Fruit fly (Drosophila melanogaster): ENCODE data around the gene Lkb1.
A peak's percentile ranks its signal among the peaks of the same experiment; 100 is the strongest.

The Lkb1 gene

dm6 chr3R:13686371-13687211 is 10.2 kb downstream of the Lkb1 start, which contains the start of gene omd (continued):
- peak; percentile 69 for TF ChIP-seq CG4707 (GFP tag; optimal IDR thresholded peaks at IDR 0.05)
- peak; percentile 64 for TF ChIP-seq Hsf (GFP tag; optimal IDR thresholded peaks at IDR 0.05)
- peak; percentile 18 for TF ChIP-seq CG12104 (GFP tag; optimal IDR thresholded peaks at IDR 0.05)
- peak; percentile 10 for TF ChIP-seq zfh2 (GFP tag; optimal IDR thresholded peaks at IDR 0.05)
- no peak for TF ChIP-seq CG42726 (GFP tag; IDR thresholded peaks at IDR 0.05; ENCODE audit: partially characterized antibody)
- peak; percentile 52 for TF ChIP-seq en (GFP tag; optimal IDR thresholded peaks at IDR 0.05)
- peak; percentile 75 for TF ChIP-seq cg (GFP tag; optimal IDR thresholded peaks at IDR 0.05)
- no peak for TF ChIP-seq insv (GFP tag; optimal IDR thresholded peaks at IDR 0.05)
- TF ChIP-seq CG9817 (tag; optimal IDR thresholded peaks at IDR 0.05): peak; percentile 17
- no peak for TF ChIP-seq Sin3A (optimal IDR thresholded peaks at IDR 0.05)
- TF ChIP-seq D (optimal IDR thresholded peaks at IDR 0.05): no peak
- TF ChIP-seq D (GFP tag; optimal IDR thresholded peaks at IDR 0.05): peak; percentile 66
- TF ChIP-seq CG4820 (GFP tag; optimal IDR thresholded peaks at IDR 0.05): peak; percentile 23
- peak; percentile 95 for TF ChIP-seq sug (tag; optimal IDR thresholded peaks at IDR 0.05)
- peak; percentile 81 for TF ChIP-seq Xrp1 (GFP tag; IDR thresholded peaks at IDR 0.05)
- peak; percentile 68 for TF ChIP-seq CG1024 (GFP tag; IDR thresholded peaks at IDR 0.05)
- no peak for TF ChIP-seq wor (GFP tag; IDR thresholded peaks at IDR 0.05)
- TF ChIP-seq crc (GFP tag; optimal IDR thresholded peaks at IDR 0.05): peak; percentile 48
- peak; percentile 21 for TF ChIP-seq pb (GFP tag; optimal IDR thresholded peaks at IDR 0.05)
- peak; percentile 80 for TF ChIP-seq wek (GFP tag; optimal IDR thresholded peaks at IDR 0.05)
- TF ChIP-seq gem (tag; optimal IDR thresholded peaks at IDR 0.05): no peak
- TF ChIP-seq Jarid2 (GFP tag; optimal IDR thresholded peaks at IDR 0.05): peak; percentile 19
- peak; percentile 33; the same call in 2 of the 4 replicates for TF ChIP-seq Gug (GFP tag; IDR thresholded peaks at IDR 0.05)
- TF ChIP-seq luna (GFP tag; optimal IDR thresholded peaks at IDR 0.05): no peak
- peak; percentile 55 for TF ChIP-seq CG33213 (GFP tag; optimal IDR thresholded peaks at IDR 0.05)
- no peak for TF ChIP-seq CG7372 (GFP tag; IDR thresholded peaks at IDR 0.05)
- TF ChIP-seq NK7.1 (GFP tag; optimal IDR thresholded peaks at IDR 0.05): peak; percentile 53
- peak; percentile 66 for TF ChIP-seq Meics (GFP tag; optimal IDR thresholded peaks at IDR 0.05)
- peak in 1 of 2 experiments; percentile 50 for TF ChIP-seq Trl (optimal IDR thresholded peaks at IDR 0.05)
- TF ChIP-seq Trl (GFP tag; optimal IDR thresholded peaks at IDR 0.05): peak; percentile 76
- TF ChIP-seq fru (optimal IDR thresholded peaks at IDR 0.05): no peak
- TF ChIP-seq CG10267 (tag; optimal IDR thresholded peaks at IDR 0.05): peak; percentile 2
- peak; percentile 64 for TF ChIP-seq nerfin-1 (tag; optimal IDR thresholded peaks at IDR 0.05)
- peak; percentile 54; the same call in 1 of the 2 replicates for TF ChIP-seq CG6689 (GFP tag; IDR thresholded peaks at IDR 0.05)
- 0 out of 3 replicates have a peak, but pooled peaks have one; percentile 24 for TF ChIP-seq z (GFP tag; IDR thresholded peaks at IDR 0.05)
- TF ChIP-seq NC2α (GFP tag; optimal IDR thresholded peaks at IDR 0.05): no peak
- TF ChIP-seq CG1233 (GFP tag; optimal IDR thresholded peaks at IDR 0.05): peak; percentile 57
- peak; percentile 17 for TF ChIP-seq CG9609 (GFP tag; optimal IDR thresholded peaks at IDR 0.05)
- TF ChIP-seq pnt (GFP tag; optimal IDR thresholded peaks at IDR 0.05): peak; percentile 51
- TF ChIP-seq CG7928 (GFP tag; optimal IDR thresholded peaks at IDR 0.05): peak; percentile 12
- TF ChIP-seq CG4424 (GFP tag; optimal IDR thresholded peaks at IDR 0.05): peak; percentile 47
- peak; percentile 4 for TF ChIP-seq CG18011 (GFP tag; optimal IDR thresholded peaks at IDR 0.05)
- TF ChIP-seq Awh (GFP tag; IDR thresholded peaks at IDR 0.05): peak; percentile 61; the same call in 1 of the 2 replicates
- peak; percentile 69 for TF ChIP-seq fd64A (GFP tag; optimal IDR thresholded peaks at IDR 0.05)
- no peak for TF ChIP-seq BEAF-32 (GFP tag; optimal IDR thresholded peaks at IDR 0.05)
- TF ChIP-seq CG6175 (GFP tag; IDR thresholded peaks at IDR 0.05): no peak
- TF ChIP-seq CG17912 (GFP tag; optimal IDR thresholded peaks at IDR 0.05): peak; percentile 56
- peak; percentile 48 for TF ChIP-seq salm (tag; optimal IDR thresholded peaks at IDR 0.05)
- no peak for TF ChIP-seq hb (GFP tag; IDR thresholded peaks at IDR 0.05; ENCODE audit: partially characterized antibody)
- peak; percentile 96 for TF ChIP-seq CG34376 (GFP tag; optimal IDR thresholded peaks at IDR 0.05)

Measured in whole organism, embryonic.